Worm (Caenorhabditis elegans) whole organism, L1 larva: ENCODE data around the gene F19B2.6.

Experiments
- C04F5.9 ChIP-seq: sonication (generic microtip); optimal IDR thresholded peaks from 2 replicates; lab custom pipeline; 2016; ENCODE audit warnings: missing genetic modification characterization, missing compliant biosample characterization
- C16A3.4 ChIP-seq: fragments of 150-350 bp; optimal IDR thresholded peaks from 2 replicates; lab custom pipeline; 2014; ENCODE audit warnings: missing biosample characterization, missing genetic modification characterization
- F16B12.6 ChIP-seq: fragments of 150-350 bp; optimal IDR thresholded peaks from 2 replicates; lab custom pipeline; 2014; ENCODE audit warnings: missing biosample characterization, missing genetic modification characterization
- alr-1 ChIP-seq: fragments of 200-800 bp; sonication (Bioruptor generic); optimal IDR thresholded peaks from 2 replicates; lab custom pipeline; 2018; ENCODE audit warnings: borderline replicate concordance, mild to moderate bottlenecking, missing genetic modification characterization, missing compliant biosample characterization
- ceh-63 ChIP-seq: fragments of 200-800 bp; sonication (Bioruptor generic); optimal IDR thresholded peaks from 2 replicates; lab custom pipeline; 2018; ENCODE audit warnings: mild to moderate bottlenecking, missing genetic modification characterization, missing compliant biosample characterization
- ceh-90 ChIP-seq: sonication (generic microtip); optimal IDR thresholded peaks from 2 replicates; lab custom pipeline; 2016; ENCODE audit warnings: missing genetic modification characterization, missing compliant biosample characterization
- dpl-1 ChIP-seq, 3 experiments: fragments of 150-350 bp in 2 of 3; sonication (generic microtip) in 1 of 3; optimal IDR thresholded peaks; 2 replicates each; lab custom pipeline; 2014 to 2017; ENCODE audit warnings: missing biosample characterization in 3 of 3, missing genetic modification characterization in 3 of 3, missing genetic modification reagents in 3 of 3
- dsc-1 ChIP-seq: sonication (generic microtip); optimal IDR thresholded peaks from 2 replicates; lab custom pipeline; 2016; ENCODE audit warnings: mild to moderate bottlenecking, missing genetic modification characterization, missing compliant biosample characterization
- efl-1 ChIP-seq, 4 experiments: fragments of 150-350 bp; optimal IDR thresholded peaks in 3 of 4; peaks in 1 of 4; 1 replicate in 1 of 4; 2 replicates in 3 of 4; lab custom pipeline; 2014; ENCODE audit warnings: missing biosample characterization in 2 of 4, missing genetic modification characterization in 2 of 4, missing genetic modification reagents in 2 of 4
- egl-13 ChIP-seq: sonication (generic microtip); optimal IDR thresholded peaks from 2 replicates; lab custom pipeline; 2016; ENCODE audit warnings: missing genotype, missing genetic modification reagents, missing genetic modification characterization, missing compliant biosample characterization
- fkh-10 ChIP-seq: sonication (generic microtip); optimal IDR thresholded peaks from 2 replicates; lab custom pipeline; 2017; ENCODE audit warnings: missing biosample characterization, missing genetic modification reagents, missing genetic modification characterization
- fkh-4 ChIP-seq: sonication (generic microtip); optimal IDR thresholded peaks from 2 replicates; lab custom pipeline; 2016; ENCODE audit warnings: missing compliant biosample characterization, missing genetic modification characterization, borderline replicate concordance
- fkh-8 ChIP-seq: sonication (generic microtip); optimal IDR thresholded peaks from 2 replicates; lab custom pipeline; 2016; ENCODE audit warnings: mild to moderate bottlenecking, missing genetic modification characterization, missing compliant biosample characterization
- grh-1 ChIP-seq: fragments of 200-800 bp; sonication (Bioruptor generic); IDR thresholded peaks from 2 replicates; pipeline ENCODE4 v1.3.6; 2022; ENCODE audit warnings: missing genetic modification reagents, missing genetic modification characterization, missing compliant biosample characterization
- hlh-4 ChIP-seq: sonication (generic microtip); optimal IDR thresholded peaks from 2 replicates; lab custom pipeline; 2016; ENCODE audit warnings: mild to moderate bottlenecking, missing genetic modification characterization, missing compliant biosample characterization
- hpl-2 ChIP-seq: fragments of 150-350 bp; optimal IDR thresholded peaks from 2 replicates; lab custom pipeline; 2014; ENCODE audit warnings: missing biosample characterization, missing genetic modification reagents, missing genetic modification characterization
- isw-1 ChIP-seq: fragments of 200-800 bp; sonication (Bioruptor generic); IDR thresholded peaks from 2 replicates; pipeline ENCODE4 v1.3.6; 2022; ENCODE audit warnings: missing genetic modification characterization, missing compliant biosample characterization
- lin-14 ChIP-seq: fragments of 200-800 bp; sonication (Bioruptor generic); optimal IDR thresholded peaks from 2 replicates; lab custom pipeline; 2018; ENCODE audit warnings: mild to moderate bottlenecking, missing genetic modification characterization, moderate library complexity, missing compliant biosample characterization
- lin-35 ChIP-seq, 2 experiments: fragments of 150-350 bp; optimal IDR thresholded peaks; 2 replicates each; lab custom pipeline; 2014; ENCODE audit warnings: missing biosample characterization in 2 of 2, missing genetic modification characterization in 2 of 2, missing genetic modification reagents in 2 of 2
- lsy-2 ChIP-seq, 2 experiments: fragments of 150-350 bp; optimal IDR thresholded peaks; 2 replicates each; lab custom pipeline; 2014; ENCODE audit warnings: missing biosample characterization in 2 of 2, missing genetic modification characterization in 2 of 2
- mdl-1 ChIP-seq, 2 experiments: fragments of 150-350 bp; optimal IDR thresholded peaks; 2 replicates each; lab custom pipeline; 2014 to 2017; ENCODE audit warnings: missing biosample characterization in 2 of 2, missing genetic modification characterization in 2 of 2, inconsistent platforms in 1 of 2
- nhr-19 ChIP-seq: fragments of 200-800 bp; sonication (Bioruptor generic); conservative IDR thresholded peaks from 2 replicates; pipeline ENCODE4 v1.3.6; 2022; ENCODE audit warnings: missing genetic modification characterization, missing compliant biosample characterization
- nhr-28 ChIP-seq: fragments of 150-350 bp; optimal IDR thresholded peaks from 2 replicates; lab custom pipeline; 2014; ENCODE audit warnings: missing biosample characterization, missing genetic modification characterization
- nhr-76 ChIP-seq: sonication (generic microtip); optimal IDR thresholded peaks from 2 replicates; lab custom pipeline; 2017; ENCODE audit warnings: missing biosample characterization, missing genetic modification characterization
- snpc-4 ChIP-seq: fragments of 150-350 bp; optimal IDR thresholded peaks from 2 replicates; lab custom pipeline; 2014; ENCODE audit warnings: missing biosample characterization, missing genetic modification characterization
- sptf-1 ChIP-seq: fragments of 150-350 bp; optimal IDR thresholded peaks from 2 replicates; lab custom pipeline; 2014; ENCODE audit warnings: missing biosample characterization, missing genetic modification characterization
- sup-37 ChIP-seq: fragments of 200-800 bp; sonication (Bioruptor generic); optimal IDR thresholded peaks from 2 replicates; lab custom pipeline; 2018; ENCODE audit warnings: mild to moderate bottlenecking, missing genetic modification characterization, missing compliant biosample characterization
- unc-30 ChIP-seq: sonication (generic microtip); optimal IDR thresholded peaks from 2 replicates; lab custom pipeline; 2017; ENCODE audit warnings: missing biosample characterization, missing genetic modification characterization
- unc-86 ChIP-seq: sonication (generic microtip); optimal IDR thresholded peaks from 2 replicates; lab custom pipeline; 2016; ENCODE audit warnings: missing genetic modification characterization, missing compliant biosample characterization
- zip-4 ChIP-seq: fragments of 200-800 bp; sonication (Bioruptor generic); optimal IDR thresholded peaks from 2 replicates; lab custom pipeline; 2018; ENCODE audit warnings: mild to moderate bottlenecking, missing genetic modification characterization, moderate library complexity, missing compliant biosample characterization
- ztf-11 ChIP-seq, 2 experiments: sonication (generic microtip); optimal IDR thresholded peaks; 2 replicates each; lab custom pipeline; 2016 to 2017; ENCODE audit warnings: missing genetic modification characterization in 2 of 2, missing biosample characterization in 1 of 2, missing compliant biosample characterization in 1 of 2
- ztf-4 ChIP-seq: fragments of 150-350 bp; optimal IDR thresholded peaks from 2 replicates; lab custom pipeline; 2014; ENCODE audit warnings: missing biosample characterization, missing genetic modification characterization

Gene F19B2.6

ce11 chrV:20158223-20158622 lies at the start of gene F19B2.6:
TSS of gene F19B2.6 (plus strand) at chrV:20158523.
- TF ChIP-seq hpl-2 (GFP tag; lab: Kevin White, UChicago), result no peak
- TF ChIP-seq, all 84 proteins: peak for 0

- TF ChIP-seq lsy-2 (tag; optimal IDR thresholded peaks at IDR 0.05; lab: Kevin White, UChicago) (no peak), nhr-28 (tag; lab: Kevin White, UChicago) (no peak), isw-1 (GFP tag; lab: Robert Waterston, UW) (no peak), unc-86 (tag; lab: Kevin White, UChicago) (no peak), dsc-1 (tag; lab: Kevin White, UChicago) (no peak), ztf-11 (tag; optimal IDR thresholded peaks at IDR 0.05; lab: Kevin White, UChicago) (no peak), sptf-1 (tag; lab: Kevin White, UChicago) (no peak), unc-30 (no peak), nhr-76 (tag; lab: Kevin White, UChicago) (no peak), efl-1 (optimal IDR thresholded peaks at IDR 0.05; lab: Kevin White, UChicago) (no peak), efl-1 (GFP tag; optimal IDR thresholded peaks at IDR 0.05 in 1 of 2; lab: Kevin White, UChicago) (no peak), zip-4 (GFP tag; lab: Kevin White, UChicago) (no peak), fkh-4 (tag; lab: Kevin White, UChicago) (no peak), ztf-4 (tag; lab: Kevin White, UChicago) (no peak)
- TF ChIP-seq, all 84 proteins: peak for 0
These were observed 38.6 kb upstream of the F19B2.6 start for ce11 chrV:20119770-20120169.

- TF ChIP-seq efl-1 (optimal IDR thresholded peaks at IDR 0.05; lab: Kevin White, UChicago), result no peak
- TF ChIP-seq efl-1 (GFP tag; optimal IDR thresholded peaks at IDR 0.05 in 1 of 2; lab: Kevin White, UChicago), result peak in 1 of 2 experiments; percentile 43
- no peak for TF ChIP-seq C16A3.4 (tag; lab: Kevin White, UChicago)
- TF ChIP-seq unc-86 (tag; lab: Kevin White, UChicago), result no peak
These were observed 37.6 kb upstream of the F19B2.6 start, which contains the start of gene ncx-1 for ce11 chrV:20120623-20121165. TSS of gene ncx-1 (minus strand) at chrV:20120673.

ce11 chrV:20123010-20123409 lies 35.3 kb upstream of the F19B2.6 start:
- TF ChIP-seq dpl-1 (GFP tag; optimal IDR thresholded peaks at IDR 0.05; lab: Kevin White, UChicago) (no peak), hlh-4 (tag; lab: Kevin White, UChicago) (no peak), fkh-4 (tag; lab: Kevin White, UChicago) (no peak), snpc-4 (tag; lab: Kevin White, UChicago) (no peak), alr-1 (tag; lab: Kevin White, UChicago) (no peak), ceh-63 (no peak), ceh-90 (tag; lab: Kevin White, UChicago) (no peak), fkh-10 (no peak), fkh-8 (tag; lab: Kevin White, UChicago) (no peak), efl-1 (optimal IDR thresholded peaks at IDR 0.05; lab: Kevin White, UChicago) (no peak), efl-1 (GFP tag; optimal IDR thresholded peaks at IDR 0.05 in 1 of 2; lab: Kevin White, UChicago) (no peak), nhr-19 (GFP tag; lab: Robert Waterston, UW) (no peak), mdl-1 (tag; optimal IDR thresholded peaks at IDR 0.05; lab: Kevin White, UChicago) (no peak)
- TF ChIP-seq, all 84 proteins: peak for 0

ce11 chrV:20123616-20124015 lies 34.7 kb upstream of the F19B2.6 start:
- TF ChIP-seq fkh-10 (no peak), C04F5.9 (tag; lab: Kevin White, UChicago) (no peak), lin-35 (GFP tag; optimal IDR thresholded peaks at IDR 0.05; lab: Kevin White, UChicago) (no peak), ztf-4 (tag; lab: Kevin White, UChicago) (no peak), egl-13 (tag; lab: Kevin White, UChicago) (no peak)

ce11 chrV:20124393-20124792 lies 33.9 kb upstream of the F19B2.6 start:
- TF ChIP-seq efl-1 (optimal IDR thresholded peaks at IDR 0.05; lab: Kevin White, UChicago), result no peak
- no peak for TF ChIP-seq efl-1 (GFP tag; optimal IDR thresholded peaks at IDR 0.05 in 1 of 2; lab: Kevin White, UChicago)
- no peak for TF ChIP-seq nhr-28 (tag; lab: Kevin White, UChicago)
- no peak for TF ChIP-seq F16B12.6
- TF ChIP-seq grh-1, result no peak
- TF ChIP-seq lin-14 (GFP tag; lab: Kevin White, UChicago), result no peak
- no peak for TF ChIP-seq sup-37 (GFP tag; lab: Kevin White, UChicago)
